Worm (Caenorhabditis elegans) whole organism, L1 larva: Measurements from ENCODE around the gene cdc-50.B.

ENCODE experiments used
- C04F5.9 ChIP-seq: sonication (generic microtip); optimal IDR thresholded peaks from 2 replicates; lab custom pipeline; 2016; ENCODE audit warnings: missing genetic modification characterization, missing compliant biosample characterization
- C16A3.4 ChIP-seq: fragments of 150-350 bp; optimal IDR thresholded peaks from 2 replicates; lab custom pipeline; 2014; ENCODE audit warnings: missing biosample characterization, missing genetic modification characterization
- C34B4.2 ChIP-seq: sonication (generic microtip); optimal IDR thresholded peaks from 2 replicates; lab custom pipeline; 2017; ENCODE audit warnings: mild to moderate bottlenecking, missing genetic modification characterization, missing compliant biosample characterization
- F16B12.6 ChIP-seq: fragments of 150-350 bp; optimal IDR thresholded peaks from 2 replicates; lab custom pipeline; 2014; ENCODE audit warnings: missing biosample characterization, missing genetic modification characterization
- blmp-1 ChIP-seq: fragments of 150-350 bp; optimal IDR thresholded peaks from 2 replicates; lab custom pipeline; 2014; ENCODE audit warnings: missing biosample characterization, missing genetic modification characterization
- ceh-63 ChIP-seq: fragments of 200-800 bp; sonication (Bioruptor generic); optimal IDR thresholded peaks from 2 replicates; lab custom pipeline; 2018; ENCODE audit warnings: mild to moderate bottlenecking, missing genetic modification characterization, missing compliant biosample characterization
- ceh-88 ChIP-seq: fragments of 200-800 bp; sonication (Bioruptor generic); IDR thresholded peaks from 2 replicates; pipeline ENCODE4 v1.3.6; 2022; ENCODE audit warnings: missing genetic modification characterization, missing compliant biosample characterization
- ceh-90 ChIP-seq: sonication (generic microtip); optimal IDR thresholded peaks from 2 replicates; lab custom pipeline; 2016; ENCODE audit warnings: missing genetic modification characterization, missing compliant biosample characterization
- ces-1 ChIP-seq: fragments of 150-350 bp; optimal IDR thresholded peaks from 2 replicates; lab custom pipeline; 2014; ENCODE audit warnings: missing biosample characterization, missing genetic modification reagents, missing genetic modification characterization
- dsc-1 ChIP-seq: sonication (generic microtip); optimal IDR thresholded peaks from 2 replicates; lab custom pipeline; 2016; ENCODE audit warnings: mild to moderate bottlenecking, missing genetic modification characterization, missing compliant biosample characterization
- efl-3 ChIP-seq: fragments of 200-800 bp; sonication (Bioruptor generic); optimal IDR thresholded peaks from 2 replicates; lab custom pipeline; 2018; ENCODE audit warnings: mild to moderate bottlenecking, missing genetic modification characterization, missing compliant biosample characterization
- egl-13 ChIP-seq: sonication (generic microtip); optimal IDR thresholded peaks from 2 replicates; lab custom pipeline; 2016; ENCODE audit warnings: missing genotype, missing genetic modification reagents, missing genetic modification characterization, missing compliant biosample characterization
- egl-27 ChIP-seq, 2 experiments: fragments of 150-350 bp in 1 of 2; sonication (generic microtip); optimal IDR thresholded peaks; 3 replicates each; lab custom pipeline; 2017 to 2018; ENCODE audit warnings: missing biosample characterization in 2 of 2, missing genetic modification characterization in 2 of 2, missing genetic modification reagents in 2 of 2
- elt-2 ChIP-seq: sonication (generic microtip); optimal IDR thresholded peaks from 2 replicates; lab custom pipeline; 2016; ENCODE audit warnings: missing genetic modification characterization, mild to moderate bottlenecking, inconsistent platforms, missing compliant biosample characterization, missing genetic modification reagents
- elt-3 ChIP-seq, 6 experiments: fragments of 150-350 bp in 1 of 6; sonication (generic microtip); optimal IDR thresholded peaks; 2 replicates each; lab custom pipeline; 2017 to 2018; ENCODE audit warnings: missing biosample characterization in 6 of 6, missing genetic modification characterization in 6 of 6, inconsistent platforms in 1 of 6
- fkh-10 ChIP-seq: sonication (generic microtip); optimal IDR thresholded peaks from 2 replicates; lab custom pipeline; 2017; ENCODE audit warnings: missing biosample characterization, missing genetic modification reagents, missing genetic modification characterization
- fkh-4 ChIP-seq: sonication (generic microtip); optimal IDR thresholded peaks from 2 replicates; lab custom pipeline; 2016; ENCODE audit warnings: missing compliant biosample characterization, missing genetic modification characterization, borderline replicate concordance
- fkh-8 ChIP-seq: sonication (generic microtip); optimal IDR thresholded peaks from 2 replicates; lab custom pipeline; 2016; ENCODE audit warnings: mild to moderate bottlenecking, missing genetic modification characterization, missing compliant biosample characterization
- fos-1 ChIP-seq: fragments of 150-350 bp; optimal IDR thresholded peaks from 2 replicates; lab custom pipeline; 2014; ENCODE audit warnings: missing biosample characterization, missing genetic modification characterization
- grh-1 ChIP-seq: fragments of 200-800 bp; sonication (Bioruptor generic); IDR thresholded peaks from 2 replicates; pipeline ENCODE4 v1.3.6; 2022; ENCODE audit warnings: missing genetic modification reagents, missing genetic modification characterization, missing compliant biosample characterization
- hlh-4 ChIP-seq: sonication (generic microtip); optimal IDR thresholded peaks from 2 replicates; lab custom pipeline; 2016; ENCODE audit warnings: mild to moderate bottlenecking, missing genetic modification characterization, missing compliant biosample characterization
- isw-1 ChIP-seq: fragments of 200-800 bp; sonication (Bioruptor generic); IDR thresholded peaks from 2 replicates; pipeline ENCODE4 v1.3.6; 2022; ENCODE audit warnings: missing genetic modification characterization, missing compliant biosample characterization
- jun-1 ChIP-seq: fragments of 150-350 bp; optimal IDR thresholded peaks from 2 replicates; lab custom pipeline; 2014; ENCODE audit warnings: missing biosample characterization, missing genetic modification reagents, missing genetic modification characterization
- lin-13 ChIP-seq: fragments of 150-350 bp; optimal IDR thresholded peaks from 2 replicates; lab custom pipeline; 2014; ENCODE audit warnings: missing biosample characterization, missing genetic modification reagents, missing genetic modification characterization
- lin-14 ChIP-seq: fragments of 200-800 bp; sonication (Bioruptor generic); optimal IDR thresholded peaks from 2 replicates; lab custom pipeline; 2018; ENCODE audit warnings: mild to moderate bottlenecking, missing genetic modification characterization, moderate library complexity, missing compliant biosample characterization
- lin-15B ChIP-seq: fragments of 150-350 bp; sonication (generic microtip); optimal IDR thresholded peaks from 3 replicates; lab custom pipeline; 2014; ENCODE audit warnings: missing biosample characterization, missing genetic modification characterization
- lin-39 ChIP-seq: fragments of 150-350 bp; optimal IDR thresholded peaks from 2 replicates; lab custom pipeline; 2014; ENCODE audit warnings: missing biosample characterization, missing genetic modification reagents, missing genetic modification characterization
- lir-3 ChIP-seq: sonication (generic microtip); optimal IDR thresholded peaks from 2 replicates; lab custom pipeline; 2016; ENCODE audit warnings: mild to moderate bottlenecking, missing genetic modification characterization, moderate library complexity, missing compliant biosample characterization; ENCODE audit not compliant: poor library complexity
- lsy-2 ChIP-seq, 2 experiments: fragments of 150-350 bp; optimal IDR thresholded peaks; 2 replicates each; lab custom pipeline; 2014; ENCODE audit warnings: missing biosample characterization in 2 of 2, missing genetic modification characterization in 2 of 2
- mep-1 ChIP-seq: fragments of 150-350 bp; optimal IDR thresholded peaks from 2 replicates; lab custom pipeline; 2014; ENCODE audit warnings: missing biosample characterization, missing genetic modification characterization
- nhr-11 ChIP-seq: fragments of 150-350 bp; optimal IDR thresholded peaks from 2 replicates; lab custom pipeline; 2014; ENCODE audit warnings: missing biosample characterization, missing genetic modification characterization
- nhr-19 ChIP-seq: fragments of 200-800 bp; sonication (Bioruptor generic); conservative IDR thresholded peaks from 2 replicates; pipeline ENCODE4 v1.3.6; 2022; ENCODE audit warnings: missing genetic modification characterization, missing compliant biosample characterization
- nhr-20 ChIP-seq: sonication (generic microtip); optimal IDR thresholded peaks from 2 replicates; lab custom pipeline; 2016; ENCODE audit warnings: mild to moderate bottlenecking, missing genetic modification characterization, missing compliant biosample characterization
- nhr-28 ChIP-seq: fragments of 150-350 bp; optimal IDR thresholded peaks from 2 replicates; lab custom pipeline; 2014; ENCODE audit warnings: missing biosample characterization, missing genetic modification characterization
- nhr-47 ChIP-seq: sonication (generic microtip); optimal IDR thresholded peaks from 2 replicates; lab custom pipeline; 2016; ENCODE audit warnings: mild to moderate bottlenecking, missing genetic modification characterization, moderate library complexity, missing compliant biosample characterization
- nhr-71 ChIP-seq: sonication (generic microtip); optimal IDR thresholded peaks from 2 replicates; lab custom pipeline; 2016; ENCODE audit warnings: mild to moderate bottlenecking, missing genetic modification characterization, moderate library complexity, missing compliant biosample characterization
- nhr-85 ChIP-seq: sonication (generic microtip); peaks from one replicate; lab custom pipeline; 2016; ENCODE audit warnings: missing genetic modification characterization, inconsistent platforms, missing compliant biosample characterization
- pax-3 ChIP-seq: fragments of 200-800 bp; sonication (Bioruptor generic); optimal IDR thresholded peaks from 2 replicates; lab custom pipeline; 2018; ENCODE audit warnings: mild to moderate bottlenecking, missing genetic modification characterization, moderate library complexity, missing compliant biosample characterization
- pqm-1 ChIP-seq: sonication (generic microtip); optimal IDR thresholded peaks from 3 replicates; lab custom pipeline; 2017; ENCODE audit warnings: missing biosample characterization, missing genetic modification characterization
- rnt-1 ChIP-seq: sonication (generic microtip); optimal IDR thresholded peaks from 2 replicates; lab custom pipeline; 2016; ENCODE audit warnings: mild to moderate bottlenecking, missing genetic modification characterization, moderate library complexity, missing compliant biosample characterization
- skn-1 ChIP-seq: fragments of 150-350 bp; optimal IDR thresholded peaks from 2 replicates; lab custom pipeline; 2014; ENCODE audit warnings: missing biosample characterization, missing genetic modification characterization
- snpc-4 ChIP-seq: fragments of 150-350 bp; optimal IDR thresholded peaks from 2 replicates; lab custom pipeline; 2014; ENCODE audit warnings: missing biosample characterization, missing genetic modification characterization
- sox-4 ChIP-seq: sonication (generic microtip); optimal IDR thresholded peaks from 2 replicates; lab custom pipeline; 2016; ENCODE audit warnings: missing genetic modification characterization, missing compliant biosample characterization
- sup-37 ChIP-seq: fragments of 200-800 bp; sonication (Bioruptor generic); optimal IDR thresholded peaks from 2 replicates; lab custom pipeline; 2018; ENCODE audit warnings: mild to moderate bottlenecking, missing genetic modification characterization, missing compliant biosample characterization
- swsn-7 ChIP-seq: sonication (generic microtip); optimal IDR thresholded peaks from 2 replicates; lab custom pipeline; 2016; ENCODE audit warnings: missing genetic modification characterization, missing compliant biosample characterization
- unc-130 ChIP-seq: fragments of 150-350 bp; optimal IDR thresholded peaks from 2 replicates; lab custom pipeline; 2017; ENCODE audit warnings: missing biosample characterization, missing genetic modification characterization, inconsistent platforms
- unc-30 ChIP-seq: sonication (generic microtip); optimal IDR thresholded peaks from 2 replicates; lab custom pipeline; 2017; ENCODE audit warnings: missing biosample characterization, missing genetic modification characterization
- unc-86 ChIP-seq: sonication (generic microtip); optimal IDR thresholded peaks from 2 replicates; lab custom pipeline; 2016; ENCODE audit warnings: missing genetic modification characterization, missing compliant biosample characterization
- vab-15 ChIP-seq: sonication (generic microtip); optimal IDR thresholded peaks from 2 replicates; lab custom pipeline; 2017; ENCODE audit warnings: missing genotype, mild to moderate bottlenecking, missing genetic modification characterization, missing compliant biosample characterization
- xbp-1 ChIP-seq: sonication (generic microtip); optimal IDR thresholded peaks from 2 replicates; lab custom pipeline; 2016; ENCODE audit warnings: missing genetic modification characterization, missing compliant biosample characterization
- zip-4 ChIP-seq: fragments of 200-800 bp; sonication (Bioruptor generic); optimal IDR thresholded peaks from 2 replicates; lab custom pipeline; 2018; ENCODE audit warnings: mild to moderate bottlenecking, missing genetic modification characterization, moderate library complexity, missing compliant biosample characterization

cdc-50.B gene

ce11 chrIV:8758620-8759019, 6.0 kb upstream of the cdc-50.B start (continued):
- TF ChIP-seq sox-4 (tag; lab: Kevin White, UChicago), result no peak
- TF ChIP-seq dsc-1 (tag; lab: Kevin White, UChicago), result no peak
- TF ChIP-seq fkh-4 (tag; lab: Kevin White, UChicago), result no peak
- TF ChIP-seq nhr-71 (tag; lab: Kevin White, UChicago), result peak; percentile 56
- no peak for TF ChIP-seq zip-4 (GFP tag; lab: Kevin White, UChicago)
- no peak for TF ChIP-seq unc-30
- no peak for TF ChIP-seq C34B4.2 (tag; lab: Kevin White, UChicago)
- TF ChIP-seq fos-1 (tag; lab: Kevin White, UChicago), result no peak
- TF ChIP-seq ceh-90 (tag; lab: Kevin White, UChicago), result no peak
- TF ChIP-seq egl-13 (tag; lab: Kevin White, UChicago), result no peak
- TF ChIP-seq pax-3, result no peak
- TF ChIP-seq mep-1, result peak; percentile 5
- no peak for TF ChIP-seq pqm-1 (tag; lab: Kevin White, UChicago)
- peak; percentile 47 for TF ChIP-seq unc-86 (tag; lab: Kevin White, UChicago)
- TF ChIP-seq nhr-19 (GFP tag; lab: Robert Waterston, UW), result no peak
- no peak for TF ChIP-seq lir-3 (tag; lab: Kevin White, UChicago)
- TF ChIP-seq nhr-85 (tag; lab: Kevin White, UChicago), result no peak
- TF ChIP-seq fkh-10 (GFP tag; lab: Kevin White, UChicago), result peak; percentile 40
- no peak for TF ChIP-seq ceh-88 (GFP tag; lab: Robert Waterston, UW)
- TF ChIP-seq unc-130 (tag; lab: Kevin White, UChicago), result no peak
- peak; percentile 17 for TF ChIP-seq skn-1
- TF ChIP-seq C04F5.9 (tag; lab: Kevin White, UChicago), result no peak
- no peak for TF ChIP-seq C16A3.4 (tag; lab: Kevin White, UChicago)
- no peak for TF ChIP-seq vab-15 (tag; lab: Kevin White, UChicago)
- no peak for TF ChIP-seq lin-13 (GFP tag; lab: Kevin White, UChicago)
- TF ChIP-seq lin-14 (GFP tag; lab: Kevin White, UChicago), result peak; percentile 84
- TF ChIP-seq ceh-63, result no peak
- no peak for TF ChIP-seq hlh-4 (tag; lab: Kevin White, UChicago)
- no peak for TF ChIP-seq sup-37 (GFP tag; lab: Kevin White, UChicago)
- TF ChIP-seq lsy-2 (tag; optimal IDR thresholded peaks at IDR 0.05; lab: Kevin White, UChicago), result peak; percentile 4 to 50
- TF ChIP-seq swsn-7 (tag; lab: Kevin White, UChicago), result peak; percentile 42
- no peak for TF ChIP-seq F16B12.6 (tag; lab: Kevin White, UChicago)
- TF ChIP-seq elt-3 (tag; optimal IDR thresholded peaks at IDR 0.05; lab: Kevin White, UChicago), result no peak
- no peak for TF ChIP-seq nhr-20 (tag; lab: Kevin White, UChicago)
- TF ChIP-seq isw-1 (GFP tag; lab: Robert Waterston, UW), result peak; percentile 31; the same call in 1 of the 2 replicates
- TF ChIP-seq efl-3 (GFP tag; lab: Kevin White, UChicago), result no peak
- no peak for TF ChIP-seq nhr-28
- TF ChIP-seq jun-1 (tag; lab: Kevin White, UChicago), result no peak
- TF ChIP-seq ces-1 (GFP tag; lab: Kevin White, UChicago), result no peak
- TF ChIP-seq grh-1 (GFP tag; lab: Robert Waterston, UW), result no peak
- peak; percentile 57 for TF ChIP-seq fkh-8 (tag; lab: Kevin White, UChicago)
- no peak for TF ChIP-seq lin-15B
- TF ChIP-seq nhr-47 (tag; lab: Kevin White, UChicago), result peak; percentile 54
- no peak for TF ChIP-seq egl-27 (tag; optimal IDR thresholded peaks at IDR 0.05; lab: Kevin White, UChicago)
- no peak for TF ChIP-seq lin-39
- no peak for TF ChIP-seq elt-2 (tag; lab: Kevin White, UChicago)
- no peak for TF ChIP-seq snpc-4 (tag; lab: Kevin White, UChicago)
- TF ChIP-seq rnt-1, result peak; percentile 34
- TF ChIP-seq xbp-1, result peak; percentile 4
- no peak for TF ChIP-seq blmp-1 (tag; lab: Kevin White, UChicago)
- TF ChIP-seq nhr-11 (tag; lab: Kevin White, UChicago), result no peak
